Worm (Caenorhabditis elegans): ENCODE measurements around the gene srh-97.

srh-97 gene

DNA sequence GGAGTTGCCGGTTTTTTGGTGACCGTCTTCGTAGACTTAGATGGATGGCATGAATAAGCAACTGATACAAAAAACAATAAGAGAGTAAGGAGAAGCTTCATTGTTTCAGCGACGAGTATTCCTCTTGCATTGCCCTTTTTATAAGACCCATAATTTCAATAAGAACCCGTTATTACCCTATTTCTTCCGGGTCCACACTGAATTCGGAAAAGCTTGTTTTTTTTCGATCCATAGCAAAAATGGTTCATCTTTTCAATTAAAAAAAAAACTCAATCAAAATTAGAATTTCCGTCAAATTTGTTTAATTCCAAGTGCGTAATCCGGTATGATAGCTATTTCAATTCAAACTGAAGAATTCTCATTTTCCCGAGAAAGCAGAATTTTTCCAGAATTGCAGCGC lies 29.9 kb upstream of the srh-97 start, which contains the start of gene Y102A5C.40:
Gene Y102A5C.40, minus strand, starts transcription at position 101 of the 400 bp plus-strand sequence.
- no peak for TF ChIP-seq snpc-4 (tag; optimal IDR thresholded peaks at IDR 0.05)
- TF ChIP-seq nhr-28 (tag; optimal IDR thresholded peaks at IDR 0.05) = no peak

DNA sequence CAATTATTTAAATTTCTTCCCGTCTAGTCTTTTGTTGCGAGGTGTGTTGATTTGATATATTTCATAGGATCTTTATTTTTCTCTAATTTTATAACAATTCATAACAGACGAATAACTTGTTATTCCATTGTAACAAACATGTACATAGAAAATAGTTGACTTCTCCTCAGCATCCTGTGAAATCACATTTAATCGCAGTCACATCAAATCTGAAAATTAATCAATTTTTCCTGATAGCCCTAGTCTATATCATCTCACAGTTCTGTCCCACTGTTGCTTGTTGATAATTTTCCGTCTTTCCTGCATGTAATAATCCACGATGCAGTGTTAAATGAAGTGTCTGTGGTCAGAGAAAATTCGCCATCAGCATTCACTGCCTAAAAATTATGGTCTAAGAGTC lies 29.1 kb upstream of the srh-97 start:
- no peak for TF ChIP-seq nhr-11 (tag; optimal IDR thresholded peaks at IDR 0.05)

DNA sequence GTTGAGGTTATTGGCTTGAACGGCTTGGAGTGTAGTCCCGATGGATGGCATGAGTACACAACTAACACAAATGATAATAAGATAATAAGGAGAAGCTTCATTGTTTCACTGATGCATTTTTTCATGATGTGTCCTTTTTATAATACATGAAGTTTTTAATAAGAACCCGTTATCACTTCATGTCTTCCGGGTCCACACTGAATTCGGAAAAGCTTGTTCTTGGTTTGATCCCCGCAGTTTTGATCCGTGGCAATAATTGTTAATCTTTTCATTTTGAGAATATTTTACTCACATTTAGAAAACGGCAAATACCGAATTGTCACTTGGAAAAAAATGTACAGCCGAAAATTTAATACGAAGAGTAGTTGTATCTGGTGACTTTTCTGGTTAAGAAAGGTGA lies 28.3 kb upstream of the srh-97 start, which contains the start of gene Y102A5C.27:
Gene Y102A5C.27, minus strand, starts transcription at position 101 of the 400 bp plus-strand sequence.
- no peak for TF ChIP-seq ceh-16 (tag; optimal IDR thresholded peaks at IDR 0.05)
- no peak for TF ChIP-seq zag-1 (tag; optimal IDR thresholded peaks at IDR 0.05)
- no peak for TF ChIP-seq nhr-76 (tag; optimal IDR thresholded peaks at IDR 0.05)
- no peak for TF ChIP-seq nhr-77 (tag; optimal IDR thresholded peaks at IDR 0.05)
- TF ChIP-seq nfya-1 (tag; optimal IDR thresholded peaks at IDR 0.05; ENCODE audit: insufficient read depth) = no peak
- no peak for TF ChIP-seq nhr-28 (tag; optimal IDR thresholded peaks at IDR 0.05)
- TF ChIP-seq ztf-4 (tag; optimal IDR thresholded peaks at IDR 0.05) = no peak
- no peak for TF ChIP-seq sea-2 (GFP tag; optimal IDR thresholded peaks at IDR 0.05)
- no peak for TF ChIP-seq fos-1 (tag; optimal IDR thresholded peaks at IDR 0.05)
- TF ChIP-seq elt-3 (tag; optimal IDR thresholded peaks at IDR 0.05) = no peak
- TF ChIP-seq aly-2 (tag; optimal IDR thresholded peaks at IDR 0.05) = no peak
- TF ChIP-seq fkh-2 (tag; optimal IDR thresholded peaks at IDR 0.05) = no peak
- no peak for TF ChIP-seq nhr-12 (tag; optimal IDR thresholded peaks at IDR 0.05)

ce11 chrV:16991734-16992133 lies 25.2 kb upstream of the srh-97 start, which contains the start of gene srz-95:
Gene srz-95, plus strand, starts transcription at chrV:16992034.
- TF ChIP-seq daf-12 (tag; optimal IDR thresholded peaks at IDR 0.05) = no peak
- TF ChIP-seq nhr-12 (tag; optimal IDR thresholded peaks at IDR 0.05) = no peak
- no peak for TF ChIP-seq tbx-2 (tag; optimal IDR thresholded peaks at IDR 0.05)
- TF ChIP-seq nhr-77 (tag; optimal IDR thresholded peaks at IDR 0.05) = no peak
- TF ChIP-seq nhr-76 (tag; optimal IDR thresholded peaks at IDR 0.05) = no peak
- TF ChIP-seq fos-1 (tag; optimal IDR thresholded peaks at IDR 0.05) = no peak
- no peak for TF ChIP-seq hmg-11 (tag; optimal IDR thresholded peaks at IDR 0.05)

- TF ChIP-seq lin-39 (tag; optimal IDR thresholded peaks at IDR 0.05) = no peak
- TF ChIP-seq nhr-76 (tag; optimal IDR thresholded peaks at IDR 0.05) = no peak
- no peak for TF ChIP-seq jun-1 (tag; optimal IDR thresholded peaks at IDR 0.05)
- TF ChIP-seq skn-1 (tag; optimal IDR thresholded peaks at IDR 0.05) = no peak
- no peak for TF ChIP-seq unc-62 (GFP tag; optimal IDR thresholded peaks at IDR 0.05)
- no peak for TF ChIP-seq mdl-1 (tag; optimal IDR thresholded peaks at IDR 0.05)
- TF ChIP-seq mml-1 (tag; optimal IDR thresholded peaks at IDR 0.05) = no peak
- TF ChIP-seq nfya-1 (tag; optimal IDR thresholded peaks at IDR 0.05; ENCODE audit: insufficient read depth) = no peak
- TF ChIP-seq ceh-28 (tag; optimal IDR thresholded peaks at IDR 0.05) = no peak
- no peak for TF ChIP-seq ztf-4 (tag; optimal IDR thresholded peaks at IDR 0.05)
- TF ChIP-seq aly-2 (tag; optimal IDR thresholded peaks at IDR 0.05) = no peak
- TF ChIP-seq nhr-23 (tag; optimal IDR thresholded peaks at IDR 0.05) = no peak
- no peak for TF ChIP-seq snpc-4 (tag; optimal IDR thresholded peaks at IDR 0.05)
- no peak for TF ChIP-seq daf-12 (tag; optimal IDR thresholded peaks at IDR 0.05)
- no peak for TF ChIP-seq nhr-237 (tag; optimal IDR thresholded peaks at IDR 0.05)
- TF ChIP-seq fkh-2 (tag; optimal IDR thresholded peaks at IDR 0.05) = no peak
- TF ChIP-seq ztf-11 (tag; optimal IDR thresholded peaks at IDR 0.05) = no peak
- no peak for TF ChIP-seq pqm-1 (tag; optimal IDR thresholded peaks at IDR 0.05)
- no peak for TF ChIP-seq ceh-82 (tag; optimal IDR thresholded peaks at IDR 0.05)
Observed at ce11 chrV:16992383-16992782, 24.5 kb upstream of the srh-97 start.

ce11 chrV:17000204-17000603 lies 16.7 kb upstream of the srh-97 start, which contains the start of gene str-217:
Gene str-217, minus strand, starts transcription at chrV:17000304.
- no peak for TF ChIP-seq ztf-11 (tag; optimal IDR thresholded peaks at IDR 0.05)
- no peak for TF ChIP-seq nhr-43 (tag; optimal IDR thresholded peaks at IDR 0.05; ENCODE audit: poor library complexity, severe bottlenecking)
- no peak for TF ChIP-seq ZK546.5 (tag; optimal IDR thresholded peaks at IDR 0.05)
- no peak for TF ChIP-seq unc-62 (GFP tag; optimal IDR thresholded peaks at IDR 0.05)
- no peak for TF ChIP-seq egl-5 (tag; optimal IDR thresholded peaks at IDR 0.05)
- no peak for TF ChIP-seq elt-2 (tag; optimal IDR thresholded peaks at IDR 0.05)
- no peak for TF ChIP-seq lsy-12 (tag; optimal IDR thresholded peaks at IDR 0.05)
- no peak for TF ChIP-seq fkh-2 (tag; optimal IDR thresholded peaks at IDR 0.05)
- no peak for TF ChIP-seq fkh-10 (GFP tag; optimal IDR thresholded peaks at IDR 0.05)
- no peak for TF ChIP-seq mdl-1 (tag; optimal IDR thresholded peaks at IDR 0.05)
- TF ChIP-seq ceh-16 (tag; optimal IDR thresholded peaks at IDR 0.05) = no peak
- TF ChIP-seq ceh-9 (tag; optimal IDR thresholded peaks at IDR 0.05) = no peak
- TF ChIP-seq sea-2 (GFP tag; optimal IDR thresholded peaks at IDR 0.05) = no peak
- no peak for TF ChIP-seq eor-1 (tag; optimal IDR thresholded peaks at IDR 0.05)
- TF ChIP-seq ceh-82 (tag; optimal IDR thresholded peaks at IDR 0.05) = no peak
- no peak for TF ChIP-seq ztf-4 (tag; optimal IDR thresholded peaks at IDR 0.05)
